Worm (Caenorhabditis elegans): ENCODE measurements around the gene R05D3.8.

R05D3.8 gene

ce11 chrIII:8371595-8372305, 13.6 kb upstream of the R05D3.8 start, which contains the start of gene lmbr-1:
TSS of gene lmbr-1 (plus strand) at chrIII:8372255.
- TF ChIP-seq F49E8.2 (tag; optimal IDR thresholded peaks at IDR 0.05; ENCODE audit: insufficient read depth) (no peak), aptf-3 (GFP tag; IDR thresholded peaks at IDR 0.05) (no peak)

- TF ChIP-seq attf-6 (GFP tag; IDR thresholded peaks at IDR 0.05) (no peak), cebp-1 (GFP tag; IDR thresholded peaks at IDR 0.05) (no peak), cebp-1 (tag; optimal IDR thresholded peaks at IDR 0.05) (peak; percentile 68), K11D2.4 (GFP tag; IDR thresholded peaks at IDR 0.05) (no peak), hmg-20 (GFP tag; IDR thresholded peaks at IDR 0.05) (no peak), ztf-26 (tag; optimal IDR thresholded peaks at IDR 0.05) (peak; percentile 24), attf-5 (GFP tag; optimal IDR thresholded peaks at IDR 0.05) (peak; percentile 4), ztf-28 (GFP tag; IDR thresholded peaks at IDR 0.05) (no peak), efl-1 (GFP tag; optimal IDR thresholded peaks at IDR 0.05) (no peak), somi-1 (GFP tag; optimal IDR thresholded peaks at IDR 0.05) (no peak), nhr-80 (tag; optimal IDR thresholded peaks at IDR 0.05) (peak; percentile 61), lin-40 (tag; optimal IDR thresholded peaks at IDR 0.05) (peak; percentile 73), F22D6.2 (tag; optimal IDR thresholded peaks at IDR 0.05) (no peak), hmg-1.2 (GFP tag; IDR thresholded peaks at IDR 0.05) (peak; percentile 66; the same call in 1 of the 2 replicates), let-607 (tag; optimal IDR thresholded peaks at IDR 0.05) (peak in 1 of 2 experiments; percentile 2)
Observed at ce11 chrIII:8370846-8371257, 12.7 kb upstream of the R05D3.8 start.

- peak; percentile 38 for TF ChIP-seq lsl-1 (GFP tag; optimal IDR thresholded peaks at IDR 0.05)
- peak; percentile 71 for TF ChIP-seq hmg-1.2 (GFP tag; IDR thresholded peaks at IDR 0.05)
- TF ChIP-seq madf-6 (GFP tag; IDR thresholded peaks at IDR 0.05), result peak; percentile 28; the same call in 1 of the 2 replicates
- no peak for TF ChIP-seq pha-4 (tag; optimal IDR thresholded peaks at IDR 0.05)
- peak; percentile 69 for TF ChIP-seq F33H1.4 (GFP tag; IDR thresholded peaks at IDR 0.05)
- no peak for TF ChIP-seq lin-35 (GFP tag; optimal IDR thresholded peaks at IDR 0.05)
- TF ChIP-seq efl-1 (GFP tag; optimal IDR thresholded peaks at IDR 0.05), result peak; percentile 60
- TF ChIP-seq lin-54 (GFP tag; optimal IDR thresholded peaks at IDR 0.05), result peak; percentile 64
- no peak for TF ChIP-seq madf-10 (tag; optimal IDR thresholded peaks at IDR 0.05)
- TF ChIP-seq snpc-1.3 (tag; optimal IDR thresholded peaks at IDR 0.05; ENCODE audit: insufficient read depth), result peak; percentile 54
Observed at ce11 chrIII:8370188-8370587, 12.1 kb upstream of the R05D3.8 start.

ce11 chrIII:8369172-8369571, 11.0 kb upstream of the R05D3.8 start:
- no peak for TF ChIP-seq aptf-2 (GFP tag; conservative IDR thresholded peaks at IDR 0.05)
- no peak for TF ChIP-seq hlh-26 (GFP tag; conservative IDR thresholded peaks at IDR 0.05)
- no peak for TF ChIP-seq madf-10 (tag; optimal IDR thresholded peaks at IDR 0.05)
- no peak for TF ChIP-seq ceh-58 (GFP tag; IDR thresholded peaks at IDR 0.05)
- no peak for TF ChIP-seq ztf-25 (GFP tag; IDR thresholded peaks at IDR 0.05)
- TF ChIP-seq lir-1 (GFP tag; conservative IDR thresholded peaks at IDR 0.05), result no peak
- no peak for TF ChIP-seq F39B2.1 (GFP tag; IDR thresholded peaks at IDR 0.05)
- no peak for TF ChIP-seq B0019.2 (GFP tag; conservative IDR thresholded peaks at IDR 0.05)
- no peak for TF ChIP-seq let-526 (GFP tag; IDR thresholded peaks at IDR 0.05)
- TF ChIP-seq Y53F4B.3 (GFP tag; IDR thresholded peaks at IDR 0.05), result no peak
- TF ChIP-seq athp-1 (tag; optimal IDR thresholded peaks at IDR 0.05), result no peak
- TF ChIP-seq ama-1 (optimal IDR thresholded peaks at IDR 0.05), result no peak
- TF ChIP-seq ama-1 (GFP tag; optimal IDR thresholded peaks at IDR 0.05), result no peak
- no peak for TF ChIP-seq attf-6 (GFP tag; IDR thresholded peaks at IDR 0.05)
- no peak for TF ChIP-seq repo-1 (tag; optimal IDR thresholded peaks at IDR 0.05)
- no peak for TF ChIP-seq nhr-120 (GFP tag; IDR thresholded peaks at IDR 0.05)
- no peak for TF ChIP-seq lsy-27 (tag; optimal IDR thresholded peaks at IDR 0.05; ENCODE audit: borderline replicate concordance, insufficient read depth)

All from whole organism, young adult.